Worm (Caenorhabditis elegans) whole organism, young adult: ENCODE measurements around the gene C12D5.9.

Experiments
- B0261.1 ChIP-seq: sonication (generic microtip); optimal IDR thresholded peaks from 2 replicates; lab custom pipeline; 2016; ENCODE audit warnings: mild to moderate bottlenecking, missing genetic modification characterization, moderate library complexity, missing compliant biosample characterization
- C06A6.2 ChIP-seq: fragments of 200-800 bp; sonication (Bioruptor generic); conservative IDR thresholded peaks from 2 replicates; pipeline ENCODE4 v1.3.6; 2022; ENCODE audit warnings: missing genetic modification characterization, missing compliant biosample characterization
- C17E4.6 ChIP-seq: fragments of 200-800 bp; sonication (Bioruptor generic); IDR thresholded peaks from 2 replicates; pipeline ENCODE4 v1.3.6; 2022; ENCODE audit warnings: missing genetic modification reagents, missing genetic modification characterization, missing compliant biosample characterization
- D2030.7 ChIP-seq: fragments of 200-800 bp; sonication (Bioruptor generic); IDR thresholded peaks from 2 replicates; pipeline ENCODE4 v1.3.6; 2022; ENCODE audit warnings: missing genetic modification reagents, missing genetic modification characterization, missing compliant biosample characterization
- F10E7.11 ChIP-seq: sonication (generic microtip); optimal IDR thresholded peaks from 2 replicates; lab custom pipeline; 2017; ENCODE audit warnings: mild to moderate bottlenecking, missing genetic modification characterization, moderate library complexity, missing compliant biosample characterization
- F39B2.1 ChIP-seq: fragments of 200-800 bp; sonication (Bioruptor generic); IDR thresholded peaks from 2 replicates; pipeline ENCODE4 v1.3.6; 2022; ENCODE audit warnings: missing genetic modification reagents, missing genetic modification characterization, missing compliant biosample characterization
- F55B11.4 ChIP-seq: sonication (generic microtip); optimal IDR thresholded peaks from 2 replicates; lab custom pipeline; 2016; ENCODE audit warnings: missing compliant biosample characterization, missing genetic modification characterization, borderline replicate concordance; ENCODE audit not compliant: insufficient read depth
- K11D2.4 ChIP-seq: fragments of 200-800 bp; sonication (Bioruptor generic); IDR thresholded peaks from 2 replicates; pipeline ENCODE4 v1.3.6; 2022; ENCODE audit warnings: missing genetic modification reagents, missing genetic modification characterization, missing compliant biosample characterization
- aptf-2 ChIP-seq: fragments of 200-800 bp; sonication (Bioruptor generic); conservative IDR thresholded peaks from 2 replicates; pipeline ENCODE4 v1.3.6; 2022; ENCODE audit warnings: missing genetic modification reagents, missing genetic modification characterization, missing compliant biosample characterization
- atf-7 ChIP-seq: sonication (generic microtip); optimal IDR thresholded peaks from 2 replicates; lab custom pipeline; 2017; ENCODE audit warnings: mild to moderate bottlenecking, missing genetic modification characterization, missing compliant biosample characterization
- attf-5 ChIP-seq: fragments of 200-800 bp; sonication (Bioruptor generic); optimal IDR thresholded peaks from 2 replicates; lab custom pipeline; 2018; ENCODE audit warnings: mild to moderate bottlenecking, missing genetic modification characterization, missing compliant biosample characterization
- bed-2 ChIP-seq: fragments of 200-800 bp; sonication (Bioruptor generic); IDR thresholded peaks from 2 replicates; pipeline ENCODE4 v1.3.6; 2022; ENCODE audit warnings: missing genetic modification reagents, missing genetic modification characterization, missing compliant biosample characterization
- ceh-40 ChIP-seq: fragments of 200-800 bp; sonication (Bioruptor generic); IDR thresholded peaks from 2 replicates; pipeline ENCODE4 v1.3.6; 2022; ENCODE audit warnings: missing genetic modification characterization, missing compliant biosample characterization
- ceh-58 ChIP-seq: fragments of 200-800 bp; sonication (Bioruptor generic); IDR thresholded peaks from 2 replicates; pipeline ENCODE4 v1.3.6; 2022; ENCODE audit warnings: missing genetic modification characterization, missing compliant biosample characterization
- ceh-79 ChIP-seq: sonication (generic microtip); optimal IDR thresholded peaks from 2 replicates; lab custom pipeline; 2017; ENCODE audit warnings: mild to moderate bottlenecking, missing genetic modification characterization, missing compliant biosample characterization
- ceh-91 ChIP-seq: fragments of 200-800 bp; sonication (Bioruptor generic); IDR thresholded peaks from 2 replicates; pipeline ENCODE4 v1.3.6; 2022; ENCODE audit warnings: missing genetic modification reagents, missing genetic modification characterization, missing compliant biosample characterization
- chd-7 ChIP-seq: sonication (generic microtip); optimal IDR thresholded peaks from 2 replicates; lab custom pipeline; 2016; ENCODE audit warnings: mild to moderate bottlenecking, missing genetic modification characterization, moderate library complexity, missing compliant biosample characterization
- egl-18 ChIP-seq: fragments of 200-800 bp; sonication (Bioruptor generic); IDR thresholded peaks from 2 replicates; pipeline ENCODE4 v1.3.6; 2022; ENCODE audit warnings: missing genetic modification reagents, missing genetic modification characterization, missing compliant biosample characterization
- egrh-3 ChIP-seq: fragments of 200-800 bp; sonication (Bioruptor generic); IDR thresholded peaks from 2 replicates; pipeline ENCODE4 v1.3.6; 2022; ENCODE audit warnings: missing genetic modification reagents, missing genetic modification characterization, missing compliant biosample characterization
- ekl-4 ChIP-seq: fragments of 200-800 bp; sonication (Bioruptor generic); IDR thresholded peaks from 2 replicates; pipeline ENCODE4 v1.3.6; 2022; ENCODE audit warnings: missing genetic modification reagents, missing genetic modification characterization, missing compliant biosample characterization
- gei-17 ChIP-seq: fragments of 200-800 bp; sonication (Bioruptor generic); optimal IDR thresholded peaks from 2 replicates; lab custom pipeline; 2018; ENCODE audit warnings: mild to moderate bottlenecking, missing genetic modification characterization, missing compliant biosample characterization
- lag-1 ChIP-seq: fragments of 200-800 bp; sonication (Bioruptor generic); IDR thresholded peaks from 2 replicates; pipeline ENCODE4 v1.3.6; 2022; ENCODE audit warnings: missing genetic modification reagents, missing genetic modification characterization, missing compliant biosample characterization
- let-607 ChIP-seq, 2 experiments: fragments of 200-800 bp in 1 of 2; sonication (Bioruptor generic) in 1 of 2; sonication (generic microtip) in 1 of 2; optimal IDR thresholded peaks; 2 replicates each; lab custom pipeline; 2016 to 2018; ENCODE audit warnings: mild to moderate bottlenecking in 2 of 2, missing compliant biosample characterization in 2 of 2, missing genetic modification characterization in 2 of 2, moderate library complexity in 2 of 2, missing genotype in 1 of 2
- lin-35 ChIP-seq, 3 experiments: fragments of 150-350 bp in 2 of 3; sonication (generic microtip) in 1 of 3; optimal IDR thresholded peaks; 2 replicates each; lab custom pipeline; 2014 to 2018; ENCODE audit warnings: missing biosample characterization in 3 of 3, missing genetic modification characterization in 3 of 3, missing genetic modification reagents in 3 of 3
- lin-40 ChIP-seq: sonication (generic microtip); optimal IDR thresholded peaks from 2 replicates; lab custom pipeline; 2016; ENCODE audit warnings: missing genetic modification characterization, mild to moderate bottlenecking, missing compliant biosample characterization, missing genotype, missing genetic modification reagents
- lin-54 ChIP-seq: fragments of 200-800 bp; sonication (Bioruptor generic); optimal IDR thresholded peaks from 2 replicates; lab custom pipeline; 2018; ENCODE audit warnings: mild to moderate bottlenecking, missing genetic modification characterization, missing compliant biosample characterization
- lsy-27 ChIP-seq: sonication (generic microtip); optimal IDR thresholded peaks from 2 replicates; lab custom pipeline; 2017; ENCODE audit warnings: missing genetic modification characterization, mild to moderate bottlenecking, missing compliant biosample characterization, antibody characterized with exemption, missing genotype, borderline replicate concordance; ENCODE audit not compliant: insufficient read depth
- madf-6 ChIP-seq: fragments of 200-800 bp; sonication (Bioruptor generic); IDR thresholded peaks from 2 replicates; pipeline ENCODE4 v1.3.6; 2022; ENCODE audit warnings: missing genetic modification reagents, missing genetic modification characterization, missing compliant biosample characterization
- nhr-179 ChIP-seq: sonication (generic microtip); optimal IDR thresholded peaks from 2 replicates; lab custom pipeline; 2016; ENCODE audit warnings: mild to moderate bottlenecking, missing genetic modification characterization, missing compliant biosample characterization
- nhr-27 ChIP-seq: fragments of 200-800 bp; sonication (Bioruptor generic); optimal IDR thresholded peaks from 2 replicates; lab custom pipeline; 2018; ENCODE audit warnings: mild to moderate bottlenecking, missing genetic modification characterization, moderate library complexity, missing compliant biosample characterization
- nhr-80 ChIP-seq: sonication (generic microtip); optimal IDR thresholded peaks from 2 replicates; lab custom pipeline; 2016; ENCODE audit warnings: missing genetic modification characterization, missing compliant biosample characterization
- pbrm-1 ChIP-seq: fragments of 200-800 bp; sonication (Bioruptor generic); IDR thresholded peaks from 2 replicates; pipeline ENCODE4 v1.3.6; 2022; ENCODE audit warnings: missing genetic modification reagents, missing genetic modification characterization, missing compliant biosample characterization
- rec-8 ChIP-seq, 2 experiments: sonication (generic microtip); optimal IDR thresholded peaks; 2 replicates each; lab custom pipeline; 2016; ENCODE audit warnings: mild to moderate bottlenecking in 2 of 2, missing genetic modification characterization in 2 of 2, missing genetic modification reagents in 2 of 2, missing genotype in 2 of 2, missing biosample characterization in 1 of 2, missing compliant biosample characterization in 1 of 2, moderate library complexity in 1 of 2
- rpc-1 ChIP-seq, 2 experiments: fragments of 150-350 bp in 1 of 2; sonication (generic microtip) in 1 of 2; optimal IDR thresholded peaks; 2 replicates each; lab custom pipeline; 2014 to 2018; ENCODE audit warnings: missing biosample characterization in 1 of 2, missing genetic modification characterization in 1 of 2, missing genetic modification reagents in 1 of 2, missing genotype in 1 of 2
- sea-2 ChIP-seq: fragments of 200-800 bp; sonication (Bioruptor generic); IDR thresholded peaks from 2 replicates; pipeline ENCODE4 v1.3.6; 2022; ENCODE audit warnings: missing genetic modification characterization, missing compliant biosample characterization
- snpc-3.4 ChIP-seq: sonication (generic microtip); optimal IDR thresholded peaks from 2 replicates; lab custom pipeline; 2017; ENCODE audit warnings: missing genetic modification characterization, mild to moderate bottlenecking, missing compliant biosample characterization, antibody characterized with exemption, moderate library complexity, missing genotype, missing genetic modification reagents
- unc-130 ChIP-seq: sonication (generic microtip); optimal IDR thresholded peaks from 2 replicates; lab custom pipeline; 2016; ENCODE audit warnings: missing genetic modification reagents, missing genetic modification characterization, missing compliant biosample characterization
- ztf-18 ChIP-seq: sonication (generic microtip); optimal IDR thresholded peaks from 2 replicates; lab custom pipeline; 2016; ENCODE audit warnings: missing genotype, mild to moderate bottlenecking, missing genetic modification characterization, missing compliant biosample characterization
- ztf-22 ChIP-seq: fragments of 200-800 bp; sonication (Bioruptor generic); optimal IDR thresholded peaks from 2 replicates; lab custom pipeline; 2018; ENCODE audit warnings: mild to moderate bottlenecking, missing genetic modification characterization, moderate library complexity, missing compliant biosample characterization
- ztf-28 ChIP-seq: fragments of 200-800 bp; sonication (Bioruptor generic); IDR thresholded peaks from 2 replicates; pipeline ENCODE4 v1.3.6; 2022; ENCODE audit warnings: missing genetic modification reagents, missing genetic modification characterization, missing compliant biosample characterization
- ztf-6 ChIP-seq: fragments of 200-800 bp; sonication (Bioruptor generic); IDR thresholded peaks from 2 replicates; pipeline ENCODE4 v1.3.6; 2022; ENCODE audit warnings: missing genetic modification reagents, missing genetic modification characterization, missing compliant biosample characterization

C12D5.9 gene

DNA sequence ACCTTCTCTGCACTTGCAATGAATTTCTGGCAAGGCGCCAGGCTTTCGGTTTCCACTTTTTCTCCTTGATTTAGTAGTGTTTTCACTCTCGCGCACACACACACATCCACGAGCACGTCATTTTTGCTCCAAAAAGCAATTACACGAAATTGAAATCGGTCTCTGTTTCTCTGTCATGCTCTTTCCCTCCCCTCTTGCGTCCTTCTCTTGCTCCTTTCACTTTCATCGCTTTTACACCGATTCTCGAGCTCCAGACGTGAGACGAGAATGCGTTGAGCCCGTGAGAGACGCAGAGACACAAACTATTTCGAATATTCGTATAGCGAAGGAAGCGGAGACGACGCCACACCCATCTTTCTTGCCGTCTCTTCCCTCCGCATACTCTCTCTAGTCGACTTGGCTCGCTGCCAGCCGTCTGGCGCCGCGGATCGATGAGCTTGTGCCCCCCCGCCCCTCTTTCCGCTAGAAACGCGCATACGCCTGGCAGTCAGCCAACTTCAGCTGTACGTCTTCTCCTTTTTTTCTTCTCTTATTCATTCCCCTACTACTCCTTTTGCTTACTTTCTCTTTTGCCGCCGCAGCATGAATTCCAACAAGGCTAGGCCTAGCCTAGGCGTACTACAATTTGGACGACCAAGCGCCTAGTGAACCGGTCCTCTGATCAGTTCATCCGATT, 38.4 kb upstream of the C12D5.9 start (continued):
- peak; percentile 63 for TF ChIP-seq nhr-80 (tag; lab: Kevin White, UChicago)
- no peak for TF ChIP-seq nhr-27
- no peak for TF ChIP-seq egl-18 (GFP tag; lab: Robert Waterston, UW)
- no peak for TF ChIP-seq ztf-6
- TF ChIP-seq D2030.7 (GFP tag; lab: Robert Waterston, UW), result no peak
- no peak for TF ChIP-seq C06A6.2 (GFP tag; lab: Robert Waterston, UW)
- no peak for TF ChIP-seq bed-2
- no peak for TF ChIP-seq lin-54
- TF ChIP-seq ceh-58, result no peak
- no peak for TF ChIP-seq F10E7.11 (tag; lab: Kevin White, UChicago)
- TF ChIP-seq madf-6, result no peak
- TF ChIP-seq pbrm-1 (GFP tag; lab: Robert Waterston, UW), result 0 out of 2 replicates have a peak, but pooled peaks have one; percentile 25
- no peak for TF ChIP-seq gei-17 (GFP tag; lab: Kevin White, UChicago)
- TF ChIP-seq let-607 (tag; optimal IDR thresholded peaks at IDR 0.05; lab: Kevin White, UChicago), result peak; percentile 2 to 23
- no peak for TF ChIP-seq lag-1
- peak; percentile 39 for TF ChIP-seq chd-7 (tag; lab: Kevin White, UChicago)
- TF ChIP-seq attf-5 (GFP tag; lab: Kevin White, UChicago), result peak; percentile 53
- TF ChIP-seq lsy-27 (tag; lab: Kevin White, UChicago), result no peak
- 0 out of 2 replicates have a peak, but pooled peaks have one; percentile 46 for TF ChIP-seq K11D2.4 (GFP tag; lab: Robert Waterston, UW)
- peak; percentile 81 for TF ChIP-seq atf-7 (tag; lab: Kevin White, UChicago)
- TF ChIP-seq egrh-3, result peak; percentile 78; the same call in 1 of the 2 replicates
- no peak for TF ChIP-seq B0261.1
- no peak for TF ChIP-seq sea-2 (GFP tag; lab: Robert Waterston, UW)
- TF ChIP-seq C17E4.6, result no peak
- peak in 1 of 3 experiments; percentile 77 for TF ChIP-seq lin-35 (GFP tag; optimal IDR thresholded peaks at IDR 0.05; lab: Kevin White, UChicago)
- no peak for TF ChIP-seq F55B11.4 (tag; lab: Kevin White, UChicago)
- TF ChIP-seq ztf-18 (tag; lab: Kevin White, UChicago), result no peak
- TF ChIP-seq ekl-4 (GFP tag; lab: Robert Waterston, UW), result no peak
- no peak for TF ChIP-seq ceh-79
- no peak for TF ChIP-seq snpc-3.4
- TF ChIP-seq rpc-1 (optimal IDR thresholded peaks at IDR 0.05; lab: Kevin White, UChicago), result no peak
- no peak for TF ChIP-seq rpc-1 (tag; optimal IDR thresholded peaks at IDR 0.05; lab: Kevin White, UChicago)
- TF ChIP-seq ceh-91 (GFP tag; lab: Robert Waterston, UW), result no peak

DNA sequence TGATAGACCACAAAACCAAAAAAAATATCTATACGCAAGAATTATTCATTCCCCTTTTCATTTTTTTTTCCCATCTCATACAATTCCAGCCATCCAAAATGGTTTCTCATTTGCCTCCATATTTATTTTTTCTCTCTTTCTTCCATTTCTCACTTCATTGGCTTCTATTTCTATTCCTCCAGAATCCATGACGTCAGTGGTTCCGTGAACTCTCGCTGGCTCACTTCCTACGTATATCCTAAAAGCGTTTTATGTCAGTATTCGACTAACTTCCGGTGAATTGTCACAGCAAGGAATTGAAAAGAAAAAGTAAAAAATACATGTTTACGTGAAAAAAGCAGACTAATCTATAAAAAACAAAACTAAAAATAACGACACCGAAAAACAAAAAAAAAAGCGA, 37.1 kb upstream of the C12D5.9 start:
- TF ChIP-seq lag-1 (no peak), aptf-2 (GFP tag; lab: Robert Waterston, UW) (no peak)

DNA sequence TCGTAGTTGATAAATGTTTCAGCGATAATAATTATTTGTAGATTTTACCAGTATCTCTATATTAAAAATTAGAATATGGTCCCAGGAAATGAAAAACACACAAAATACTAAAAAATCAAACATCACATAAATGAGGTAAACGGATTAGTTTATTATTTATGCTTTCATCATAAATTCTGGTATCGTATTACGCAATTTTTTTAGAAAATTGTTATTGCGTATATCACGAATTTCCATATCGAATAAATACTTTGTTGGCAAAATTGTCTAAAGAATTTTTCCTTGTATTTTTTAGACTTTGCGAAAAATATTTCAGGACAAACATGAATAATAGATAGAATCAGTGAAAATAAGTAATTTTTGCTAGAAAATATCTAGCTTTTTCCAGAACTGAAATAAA, 36.4 kb upstream of the C12D5.9 start:
- no peak for TF ChIP-seq nhr-179 (tag; lab: Kevin White, UChicago)
- TF ChIP-seq unc-130 (GFP tag; lab: Kevin White, UChicago), result no peak
- no peak for TF ChIP-seq ztf-28 (GFP tag; lab: Robert Waterston, UW)
- no peak for TF ChIP-seq F39B2.1
- no peak for TF ChIP-seq bed-2
- no peak for TF ChIP-seq ztf-22 (GFP tag; lab: Kevin White, UChicago)
- TF ChIP-seq ceh-40 (GFP tag; lab: Robert Waterston, UW), result no peak
- no peak for TF ChIP-seq lin-40
- no peak for TF ChIP-seq ceh-58
- TF ChIP-seq rec-8 (tag; optimal IDR thresholded peaks at IDR 0.05; lab: Kevin White, UChicago), result no peak
- TF ChIP-seq ztf-18 (tag; lab: Kevin White, UChicago), result no peak
